Worm (Caenorhabditis elegans): Measurements from ENCODE around the gene suds-3.

suds-3 gene

ce11 chrV:9930612-9931065, at the start of gene suds-3, which contains the start of gene rmh-2:
Gene suds-3, plus strand, starts transcription at chrV:9931015.
Gene rmh-2, minus strand, starts transcription at chrV:9930775.
- TF ChIP-seq dao-5 (tag; optimal IDR thresholded peaks at IDR 0.05) = no peak
- no peak for TF ChIP-seq him-1 (tag; optimal IDR thresholded peaks at IDR 0.05)
- no peak for TF ChIP-seq W03F9.2 (tag; optimal IDR thresholded peaks at IDR 0.05)

DNA sequence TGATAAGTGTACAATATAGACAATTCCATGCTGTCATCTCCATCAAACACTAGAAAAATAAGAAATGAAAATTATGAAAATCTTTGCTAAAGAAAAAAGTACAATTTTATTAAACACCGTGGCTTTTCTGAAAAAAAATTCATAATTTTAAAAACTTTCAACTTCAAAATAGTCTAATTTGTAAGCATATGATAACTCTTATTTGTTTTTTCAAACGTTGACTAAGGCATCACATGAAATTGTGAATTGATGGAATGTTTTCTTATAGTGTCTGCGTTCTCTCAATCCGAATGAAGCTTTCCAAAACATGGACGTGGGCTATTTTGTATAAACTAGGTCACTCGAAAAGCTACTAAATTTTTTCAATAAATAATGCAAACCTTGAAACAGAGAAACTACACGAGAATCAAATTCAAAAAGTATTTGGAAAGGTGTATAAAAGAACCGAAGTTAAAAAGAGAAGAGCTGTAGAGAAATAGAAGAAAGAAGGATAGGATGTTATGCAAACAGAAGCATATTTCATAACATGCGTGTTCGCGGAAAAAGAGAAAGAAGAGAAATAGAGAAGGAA, 44.8 kb upstream of the suds-3 start, which contains the start of gene clp-9:
Gene clp-9, minus strand, starts transcription at position 51 of the 571 bp plus-strand sequence.
- TF ChIP-seq dao-5 (tag; optimal IDR thresholded peaks at IDR 0.05) (no peak), him-1 (tag; optimal IDR thresholded peaks at IDR 0.05) (no peak), W03F9.2 (tag; optimal IDR thresholded peaks at IDR 0.05) (no peak)

DNA sequence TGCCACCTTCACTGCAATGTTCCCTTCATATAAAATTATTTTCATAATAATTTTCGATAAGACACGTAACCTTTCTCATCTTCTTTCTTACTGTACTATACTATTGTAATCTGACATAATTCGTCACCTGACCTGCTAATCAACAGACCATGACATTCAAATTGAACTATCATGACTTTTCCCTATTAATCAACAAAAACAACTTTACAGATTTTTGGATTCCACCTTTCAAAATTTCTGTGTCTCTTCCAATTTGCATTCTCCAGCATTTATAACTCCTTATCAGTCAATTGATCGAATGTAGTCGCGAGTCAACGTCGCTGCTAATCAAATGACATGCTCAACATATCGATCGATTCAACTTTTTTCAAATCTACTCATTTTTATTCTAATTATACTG, 41.2 kb upstream of the suds-3 start, which contains the start of gene fshr-1:
Gene fshr-1, plus strand, starts transcription at position 209 of the 400 bp plus-strand sequence.
- no peak for TF ChIP-seq W03F9.2 (tag; optimal IDR thresholded peaks at IDR 0.05)
- TF ChIP-seq him-1 (tag; optimal IDR thresholded peaks at IDR 0.05) = no peak
- TF ChIP-seq dao-5 (tag; optimal IDR thresholded peaks at IDR 0.05) = no peak

ce11 chrV:9899278-9899677, 31.5 kb upstream of the suds-3 start, which contains the start of gene egl-47:
Gene egl-47, plus strand, starts transcription at chrV:9899578.
- no peak for TF ChIP-seq him-1 (tag; optimal IDR thresholded peaks at IDR 0.05)
- no peak for TF ChIP-seq W03F9.2 (tag; optimal IDR thresholded peaks at IDR 0.05)
- no peak for TF ChIP-seq dao-5 (tag; optimal IDR thresholded peaks at IDR 0.05)

DNA sequence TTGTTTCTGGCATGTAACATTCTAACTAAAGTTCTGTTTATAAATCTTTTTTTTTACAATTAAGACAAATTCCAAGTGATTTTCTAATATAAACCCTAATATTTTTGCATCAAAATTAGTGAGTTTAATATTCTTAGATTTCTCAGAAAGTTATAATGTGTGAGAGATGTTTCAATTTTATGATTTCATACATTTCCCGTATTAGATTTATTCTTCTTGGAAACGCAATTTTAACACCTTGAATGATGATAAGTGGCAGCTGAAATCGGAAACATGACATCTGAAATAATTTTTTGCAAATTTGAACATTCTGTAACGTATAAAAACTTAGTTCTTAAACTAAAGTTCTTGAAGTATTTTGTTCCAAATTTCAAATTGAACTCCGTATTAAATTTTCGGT, 29.7 kb upstream of the suds-3 start:
- TF ChIP-seq W03F9.2 (tag; optimal IDR thresholded peaks at IDR 0.05) (no peak), him-1 (tag; optimal IDR thresholded peaks at IDR 0.05) (no peak), dao-5 (tag; optimal IDR thresholded peaks at IDR 0.05) (no peak)

DNA sequence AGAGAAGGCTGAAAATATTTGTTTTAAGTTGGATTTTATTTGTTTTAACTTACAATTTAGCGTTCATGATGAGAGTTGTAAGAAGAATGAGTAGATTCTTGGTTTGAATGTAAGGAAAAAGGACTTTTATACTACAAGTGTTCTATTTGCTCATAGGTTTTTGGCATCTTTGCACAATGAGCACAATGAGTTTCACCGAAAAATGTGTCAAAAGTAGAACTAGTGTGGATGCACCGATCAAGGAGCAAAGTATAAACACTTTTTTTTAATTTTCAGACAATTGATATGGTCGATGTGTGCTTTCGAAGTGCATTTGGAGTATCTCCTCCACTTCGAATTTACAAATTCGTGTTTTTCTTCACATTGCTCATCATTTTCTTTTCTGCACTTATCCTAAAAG, 24.7 kb upstream of the suds-3 start, which contains the start of gene fipr-11:
Gene fipr-11, minus strand, starts transcription at position 101 of the 400 bp plus-strand sequence.
- TF ChIP-seq W03F9.2 (tag; optimal IDR thresholded peaks at IDR 0.05) (no peak), dao-5 (tag; optimal IDR thresholded peaks at IDR 0.05) (no peak), him-1 (tag; optimal IDR thresholded peaks at IDR 0.05) (no peak)

ce11 chrV:9907205-9907604, 23.6 kb upstream of the suds-3 start:
- TF ChIP-seq W03F9.2 (tag; optimal IDR thresholded peaks at IDR 0.05) (no peak), dao-5 (tag; optimal IDR thresholded peaks at IDR 0.05) (no peak), him-1 (tag; optimal IDR thresholded peaks at IDR 0.05) (no peak)

DNA sequence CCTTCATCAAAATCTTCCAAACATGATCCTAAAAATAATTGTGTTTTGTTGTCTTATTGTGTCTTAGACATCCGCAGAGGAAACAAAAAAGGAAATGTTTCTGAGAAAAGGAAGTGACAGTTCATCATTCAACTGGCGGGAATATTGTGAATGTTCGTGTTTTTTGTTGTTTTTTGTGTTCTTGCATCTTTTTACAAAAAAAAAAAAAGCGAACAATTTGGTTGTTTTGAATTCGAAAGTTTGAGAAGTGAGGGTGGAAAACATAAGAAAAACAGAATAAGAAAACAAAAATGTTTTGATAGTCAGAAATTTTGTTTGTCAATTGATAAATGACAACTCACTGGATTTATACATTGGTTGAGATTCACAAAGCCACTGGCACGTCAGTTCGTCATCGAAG, 21.2 kb upstream of the suds-3 start:
- TF ChIP-seq dao-5 (tag; optimal IDR thresholded peaks at IDR 0.05) (no peak), W03F9.2 (tag; optimal IDR thresholded peaks at IDR 0.05) (no peak), him-1 (tag; optimal IDR thresholded peaks at IDR 0.05) (no peak)

ce11 chrV:9911165-9911564, 19.6 kb upstream of the suds-3 start:
- no peak for TF ChIP-seq him-1 (tag; optimal IDR thresholded peaks at IDR 0.05)
- no peak for TF ChIP-seq W03F9.2 (tag; optimal IDR thresholded peaks at IDR 0.05)
- TF ChIP-seq dao-5 (tag; optimal IDR thresholded peaks at IDR 0.05) = no peak

DNA sequence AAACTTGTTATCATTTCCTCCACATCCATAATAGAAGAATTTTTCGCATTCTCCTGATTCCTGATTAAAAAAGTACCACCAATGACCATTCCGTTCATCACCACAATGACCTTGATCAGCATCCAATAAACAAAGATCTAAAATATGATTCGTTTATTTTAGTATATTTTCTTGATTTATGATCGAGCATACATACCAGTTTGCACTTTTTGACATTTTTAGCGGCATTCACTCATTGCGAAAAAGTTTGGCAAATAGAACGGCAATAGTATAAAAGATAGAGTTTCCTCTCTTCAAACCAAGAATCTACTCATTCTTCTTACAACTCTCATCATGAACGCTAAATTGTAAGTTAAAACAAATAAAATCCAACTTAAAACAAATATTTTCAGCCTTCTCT, 17.0 kb upstream of the suds-3 start, which contains the start of gene fipr-10:
Gene fipr-10, plus strand, starts transcription at position 301 of the 400 bp plus-strand sequence.
- TF ChIP-seq W03F9.2 (tag; optimal IDR thresholded peaks at IDR 0.05) (no peak), dao-5 (tag; optimal IDR thresholded peaks at IDR 0.05) (no peak), him-1 (tag; optimal IDR thresholded peaks at IDR 0.05) (no peak)

ce11 chrV:9915021-9915420, 15.8 kb upstream of the suds-3 start, which contains the start of gene mec-9:
Gene mec-9, minus strand, starts transcription at chrV:9915121.
- TF ChIP-seq dao-5 (tag; optimal IDR thresholded peaks at IDR 0.05) (no peak), W03F9.2 (tag; optimal IDR thresholded peaks at IDR 0.05) (no peak), him-1 (tag; optimal IDR thresholded peaks at IDR 0.05) (no peak)

DNA sequence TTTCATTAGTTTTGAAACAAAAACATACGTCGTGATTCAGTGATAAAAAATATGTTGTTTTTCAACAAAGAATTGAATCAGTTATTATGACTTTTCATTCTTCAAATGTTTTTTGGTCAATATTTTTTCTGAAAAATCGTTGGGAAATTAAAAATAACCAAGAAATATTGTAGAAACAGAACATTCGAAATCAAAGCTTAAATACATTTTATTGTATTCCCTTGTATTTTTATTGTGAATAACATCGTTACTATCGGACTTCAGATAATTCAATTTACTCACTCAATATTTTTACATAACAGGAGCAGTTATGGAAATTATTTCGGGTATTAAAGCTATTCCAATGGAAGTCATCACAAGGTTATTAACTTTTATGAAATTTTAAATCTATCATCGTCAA, 14.2 kb upstream of the suds-3 start, which contains the start of gene C50H2.4:
Gene C50H2.4, plus strand, starts transcription at position 301 of the 400 bp plus-strand sequence.
- no peak for TF ChIP-seq him-1 (tag; optimal IDR thresholded peaks at IDR 0.05)
- TF ChIP-seq W03F9.2 (tag; optimal IDR thresholded peaks at IDR 0.05) = no peak
- no peak for TF ChIP-seq dao-5 (tag; optimal IDR thresholded peaks at IDR 0.05)

DNA sequence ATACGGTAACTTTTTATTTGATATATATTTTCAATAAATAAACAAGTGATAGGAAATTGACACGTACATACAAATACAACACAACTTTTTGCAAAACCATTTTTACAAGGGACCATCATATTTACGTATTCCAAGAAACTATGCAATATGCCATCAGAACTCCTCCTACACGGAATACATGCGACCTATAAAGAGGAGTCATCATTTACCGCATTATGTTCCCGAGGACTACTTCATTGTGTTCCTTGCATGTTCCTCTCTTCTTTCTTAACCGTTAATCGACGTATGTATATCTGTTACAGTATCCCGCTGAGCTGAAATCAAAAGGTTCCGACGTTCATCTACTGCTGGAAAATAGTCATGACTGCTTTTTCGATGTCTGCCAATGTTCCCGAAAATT, 12.4 kb upstream of the suds-3 start, which contains the start of gene C50H2.5:
Gene C50H2.5, plus strand, starts transcription at position 301 of the 400 bp plus-strand sequence.
- TF ChIP-seq W03F9.2 (tag; optimal IDR thresholded peaks at IDR 0.05) (no peak), dao-5 (tag; optimal IDR thresholded peaks at IDR 0.05) (no peak), him-1 (tag; optimal IDR thresholded peaks at IDR 0.05) (no peak)

ce11 chrV:9921288-9921687, 9.5 kb upstream of the suds-3 start, which contains the start of gene ceh-75:
Gene ceh-75, plus strand, starts transcription at chrV:9921337.
- TF ChIP-seq him-1 (tag; optimal IDR thresholded peaks at IDR 0.05) = no peak
- TF ChIP-seq W03F9.2 (tag; optimal IDR thresholded peaks at IDR 0.05) = no peak
- no peak for TF ChIP-seq dao-5 (tag; optimal IDR thresholded peaks at IDR 0.05)

All from whole organism, L4/young adult.